Fruit fly (Drosophila melanogaster): Measurements from ENCODE around the gene Nlg1.
A peak's percentile ranks its signal among the peaks of the same experiment; 100 is the strongest.

Gene Nlg1

dm6 chr3R:7643525-7643924 is 14.5 kb upstream of the Nlg1 start (continued):
- peak; percentile 67; the same call in 1 of the 2 replicates for TF ChIP-seq amos (GFP tag; IDR thresholded peaks at IDR 0.05; ENCODE audit: partially characterized antibody)
- no peak for TF ChIP-seq trem (tag; optimal IDR thresholded peaks at IDR 0.05)
- peak; percentile 75 for TF ChIP-seq Med (GFP tag)
- TF ChIP-seq CG42726 (GFP tag; IDR thresholded peaks at IDR 0.05; ENCODE audit: partially characterized antibody), result 0 out of 2 replicates have a peak, but pooled peaks have one; percentile 21
- peak; percentile 55 for TF ChIP-seq CG14860 (GFP tag; IDR thresholded peaks at IDR 0.05; ENCODE audit: partially characterized antibody)

dm6 chr3R:7644288-7644687 is 13.8 kb upstream of the Nlg1 start:
- TF ChIP-seq CG6683 (GFP tag; optimal IDR thresholded peaks at IDR 0.05) (no peak), CG15514 (GFP tag; optimal IDR thresholded peaks at IDR 0.05) (peak; percentile 46), Sry-δ (GFP tag; optimal IDR thresholded peaks at IDR 0.05) (peak; percentile 76), pita (GFP tag; optimal IDR thresholded peaks at IDR 0.05) (peak; percentile 38), Ets97D (GFP tag; optimal IDR thresholded peaks at IDR 0.05) (peak; percentile 28), Lhr (GFP tag; optimal IDR thresholded peaks at IDR 0.05) (peak; percentile 25), CG7928 (GFP tag; optimal IDR thresholded peaks at IDR 0.05) (peak; percentile 70), sens (GFP tag) (peak; percentile 70), CG12769 (tag; optimal IDR thresholded peaks at IDR 0.05) (no peak), BEAF-32 (GFP tag; optimal IDR thresholded peaks at IDR 0.05) (peak; percentile 41), Myb (GFP tag; optimal IDR thresholded peaks at IDR 0.05) (peak; percentile 90), Hmr (GFP tag; optimal IDR thresholded peaks at IDR 0.05) (peak; percentile 36), CG10321 (GFP tag; IDR thresholded peaks at IDR 0.05) (no peak), Dp (GFP tag; optimal IDR thresholded peaks at IDR 0.05) (peak; percentile 9), slbo (GFP tag; IDR thresholded peaks at IDR 0.05) (peak; percentile 23; the same call in 1 of the 2 replicates), CG13287 (GFP tag; IDR thresholded peaks at IDR 0.05; ENCODE audit: partially characterized antibody) (peak; percentile 23; the same call in 1 of the 2 replicates), sug (tag; optimal IDR thresholded peaks at IDR 0.05) (no peak), CG2120 (GFP tag; optimal IDR thresholded peaks at IDR 0.05) (peak; percentile 17), Dref (GFP tag; IDR thresholded peaks at IDR 0.05) (peak; percentile 34; the same call in 1 of the 2 replicates), Hr51 (GFP tag; optimal IDR thresholded peaks at IDR 0.05) (peak in 1 of 2 experiments; percentile 9), nom (GFP tag; optimal IDR thresholded peaks at IDR 0.05) (no peak), stwl (tag; optimal IDR thresholded peaks at IDR 0.05) (peak; percentile 11), CG18011 (GFP tag; optimal IDR thresholded peaks at IDR 0.05) (peak; percentile 96), pum (GFP tag; optimal IDR thresholded peaks at IDR 0.05) (no peak), CG11504 (tag; optimal IDR thresholded peaks at IDR 0.05) (peak; percentile 15), abd-A (tag; optimal IDR thresholded peaks at IDR 0.05) (peak; percentile 31), HLH54F (GFP tag; optimal IDR thresholded peaks at IDR 0.05) (no peak), HmgZ (tag; optimal IDR thresholded peaks at IDR 0.05) (no peak), CG4617 (GFP tag; optimal IDR thresholded peaks at IDR 0.05; ENCODE audit: borderline replicate concordance) (no peak), Abd-B (GFP tag; optimal IDR thresholded peaks at IDR 0.05) (no peak), Aef1 (GFP tag; IDR thresholded peaks at IDR 0.05) (no peak), CG30403 (GFP tag; optimal IDR thresholded peaks at IDR 0.05) (peak; percentile 1), CG15601 (tag; optimal IDR thresholded peaks at IDR 0.05) (peak; percentile 19), CG18476 (GFP tag; optimal IDR thresholded peaks at IDR 0.05) (no peak), CG7786 (GFP tag; optimal IDR thresholded peaks at IDR 0.05) (no peak), gfzf (GFP tag; optimal IDR thresholded peaks at IDR 0.05) (peak; percentile 44), CG15479 (GFP tag; optimal IDR thresholded peaks at IDR 0.05) (no peak), pzg (GFP tag; optimal IDR thresholded peaks at IDR 0.05) (peak; percentile 38), E2f2 (GFP tag; IDR thresholded peaks at IDR 0.05) (peak; percentile 27)

Data from whole organism, embryonic.